Worm (Caenorhabditis elegans) whole organism, L4 larva: ENCODE measurements around the gene C28D4.5.

Source experiments
- F10B5.3 ChIP-seq: sonication (generic microtip); optimal IDR thresholded peaks from 2 replicates; lab custom pipeline; 2016; ENCODE audit warnings: mild to moderate bottlenecking, missing genetic modification characterization, missing compliant biosample characterization
- F26F4.8 ChIP-seq: fragments of 200-800 bp; sonication (Bioruptor generic); conservative IDR thresholded peaks from 2 replicates; pipeline ENCODE4 v1.3.6; 2022; ENCODE audit warnings: missing genetic modification characterization, missing compliant biosample characterization
- F37D6.2 ChIP-seq: sonication (generic microtip); optimal IDR thresholded peaks from 2 replicates; lab custom pipeline; 2016; ENCODE audit warnings: mild to moderate bottlenecking, missing genetic modification characterization, missing compliant biosample characterization
- R02D3.7 ChIP-seq: fragments of 150-350 bp; sonication (generic microtip); optimal IDR thresholded peaks from 3 replicates; lab custom pipeline; 2014; ENCODE audit warnings: missing biosample characterization, missing genetic modification characterization
- T20F7.1 ChIP-seq: fragments of 200-800 bp; sonication (Bioruptor generic); optimal IDR thresholded peaks from 2 replicates; lab custom pipeline; 2018; ENCODE audit warnings: mild to moderate bottlenecking, missing genetic modification characterization, missing compliant biosample characterization
- T26A8.4 ChIP-seq: fragments of 200-800 bp; sonication (Bioruptor generic); IDR thresholded peaks from 2 replicates; pipeline ENCODE4 v1.3.6; 2022; ENCODE audit warnings: missing genetic modification characterization, missing compliant biosample characterization
- Y5F2A.4 ChIP-seq: fragments of 200-800 bp; sonication (Bioruptor generic); optimal IDR thresholded peaks from 2 replicates; lab custom pipeline; 2018; ENCODE audit warnings: mild to moderate bottlenecking, missing genetic modification characterization, missing compliant biosample characterization
- Y75B8A.6 ChIP-seq: fragments of 200-800 bp; sonication (Bioruptor generic); IDR thresholded peaks from 2 replicates; pipeline ENCODE4 v1.3.6; 2022; ENCODE audit warnings: missing genetic modification reagents, missing genetic modification characterization, missing compliant biosample characterization
- ZK337.2 ChIP-seq: fragments of 200-800 bp; sonication (Bioruptor generic); IDR thresholded peaks from 2 replicates; pipeline ENCODE4 v1.3.6; 2022; ENCODE audit warnings: missing genetic modification reagents, missing genetic modification characterization, missing compliant biosample characterization
- aly-2 ChIP-seq: sonication (generic microtip); optimal IDR thresholded peaks from 2 replicates; lab custom pipeline; 2018; ENCODE audit warnings: missing biosample characterization, missing genetic modification characterization
- ama-1 ChIP-seq: fragments of 150-350 bp; optimal IDR thresholded peaks from 2 replicates; lab custom pipeline; 2014; ENCODE audit warnings: inconsistent platforms, mixed read lengths
- cey-2 ChIP-seq: sonication (generic microtip); optimal IDR thresholded peaks from 3 replicates; lab custom pipeline; 2017; ENCODE audit warnings: missing genetic modification characterization, mild to moderate bottlenecking, missing compliant biosample characterization, antibody characterized with exemption, borderline replicate concordance; ENCODE audit not compliant: insufficient read depth
- daf-16 ChIP-seq, 3 experiments: sonication (generic microtip); optimal IDR thresholded peaks; 2 replicates each; lab custom pipeline; 2016 to 2017; ENCODE audit warnings: missing genetic modification characterization in 3 of 3, missing genetic modification reagents in 3 of 3, mild to moderate bottlenecking in 2 of 3, missing compliant biosample characterization in 2 of 3, missing biosample characterization in 1 of 3, moderate library complexity in 1 of 3
- daf-8 ChIP-seq: fragments of 200-800 bp; sonication (Bioruptor generic); IDR thresholded peaks from 2 replicates; pipeline ENCODE4 v1.3.6; 2022; ENCODE audit warnings: missing genetic modification characterization, missing compliant biosample characterization
- dmd-6 ChIP-seq: fragments of 200-800 bp; sonication (Bioruptor generic); IDR thresholded peaks from 2 replicates; pipeline ENCODE4 v1.3.6; 2022; ENCODE audit warnings: missing genetic modification reagents, missing genetic modification characterization, missing compliant biosample characterization
- egl-27 ChIP-seq: sonication (generic microtip); optimal IDR thresholded peaks from 3 replicates; lab custom pipeline; 2017; ENCODE audit warnings: missing biosample characterization, missing genetic modification reagents, missing genetic modification characterization
- hlh-11 ChIP-seq: fragments of 200-800 bp; sonication (Bioruptor generic); optimal IDR thresholded peaks from 2 replicates; lab custom pipeline; 2018; ENCODE audit warnings: mild to moderate bottlenecking, missing genetic modification characterization, missing compliant biosample characterization
- lin-1 ChIP-seq: fragments of 200-800 bp; sonication (Bioruptor generic); IDR thresholded peaks from 2 replicates; pipeline ENCODE4 v1.3.6; 2022; ENCODE audit warnings: missing genetic modification reagents, missing genetic modification characterization, missing compliant biosample characterization
- lin-38 ChIP-seq: fragments of 200-800 bp; sonication (Bioruptor generic); IDR thresholded peaks from 2 replicates; pipeline ENCODE4 v1.3.6; 2022; ENCODE audit warnings: missing genetic modification reagents, missing genetic modification characterization, missing compliant biosample characterization
- lin-39 ChIP-seq: fragments of 150-350 bp; optimal IDR thresholded peaks from 2 replicates; lab custom pipeline; 2014; ENCODE audit warnings: missing biosample characterization, missing genetic modification reagents, missing genetic modification characterization
- lsy-2 ChIP-seq, 2 experiments: fragments of 150-350 bp in 1 of 2; sonication (generic microtip) in 1 of 2; optimal IDR thresholded peaks; 2 replicates each; lab custom pipeline; 2014 to 2017; ENCODE audit warnings: missing biosample characterization in 2 of 2, missing genetic modification characterization in 2 of 2
- mdl-1 ChIP-seq, 2 experiments: fragments of 150-350 bp in 1 of 2; sonication (generic microtip) in 1 of 2; optimal IDR thresholded peaks; 2 replicates each; lab custom pipeline; 2014 to 2017; ENCODE audit warnings: missing biosample characterization in 2 of 2, missing genetic modification characterization in 2 of 2
- mep-1 ChIP-seq: fragments of 150-350 bp; sonication (generic microtip); optimal IDR thresholded peaks from 3 replicates; lab custom pipeline; 2014; ENCODE audit warnings: missing biosample characterization, missing genetic modification characterization
- mxl-2 ChIP-seq: fragments of 200-800 bp; sonication (Bioruptor generic); conservative IDR thresholded peaks from 2 replicates; pipeline ENCODE4 v1.3.6; 2022; ENCODE audit warnings: missing genetic modification reagents, missing genetic modification characterization, missing compliant biosample characterization
- nhr-102 ChIP-seq: sonication (generic microtip); optimal IDR thresholded peaks from 2 replicates; lab custom pipeline; 2016; ENCODE audit warnings: mild to moderate bottlenecking, missing genetic modification characterization, moderate library complexity, missing compliant biosample characterization
- nhr-11 ChIP-seq: fragments of 150-350 bp; optimal IDR thresholded peaks from 2 replicates; lab custom pipeline; 2014; ENCODE audit warnings: missing biosample characterization, missing genetic modification characterization
- nhr-28 ChIP-seq: fragments of 150-350 bp; optimal IDR thresholded peaks from 2 replicates; lab custom pipeline; 2014; ENCODE audit warnings: missing biosample characterization, missing genetic modification characterization
- nhr-42 ChIP-seq: fragments of 200-800 bp; sonication (Bioruptor generic); IDR thresholded peaks from 2 replicates; pipeline ENCODE4 v1.3.6; 2022; ENCODE audit warnings: missing genetic modification characterization, missing compliant biosample characterization
- nhr-6 ChIP-seq: fragments of 150-350 bp; optimal IDR thresholded peaks from 2 replicates; lab custom pipeline; 2014; ENCODE audit warnings: missing biosample characterization, missing genetic modification characterization
- nhr-77 ChIP-seq: fragments of 150-350 bp; optimal IDR thresholded peaks from 2 replicates; lab custom pipeline; 2014; ENCODE audit warnings: missing biosample characterization, missing genetic modification characterization
- pha-4 ChIP-seq, 2 experiments: fragments of 150-350 bp in 1 of 2; fragments of 200-800 bp in 1 of 2; sonication (Bioruptor generic) in 1 of 2; IDR thresholded peaks in 1 of 2; optimal IDR thresholded peaks in 1 of 2; 2 replicates each; pipeline versions ENCODE4 v1.3.6 to Lab custom; 2014 to 2022; ENCODE audit warnings: missing genetic modification characterization in 2 of 2, missing genetic modification reagents in 2 of 2, missing biosample characterization in 1 of 2, missing compliant biosample characterization in 1 of 2
- pqm-1 ChIP-seq: sonication (generic microtip); optimal IDR thresholded peaks from 2 replicates; lab custom pipeline; 2017; ENCODE audit warnings: missing biosample characterization, missing genetic modification characterization
- rbr-2 ChIP-seq: sonication (generic microtip); optimal IDR thresholded peaks from 2 replicates; lab custom pipeline; 2016; ENCODE audit warnings: missing genotype, missing genetic modification characterization, missing compliant biosample characterization
- sdz-12 ChIP-seq: fragments of 200-800 bp; sonication (Bioruptor generic); optimal IDR thresholded peaks from 2 replicates; lab custom pipeline; 2018; ENCODE audit warnings: mild to moderate bottlenecking, missing genetic modification characterization, missing compliant biosample characterization
- set-16 ChIP-seq: fragments of 200-800 bp; sonication (Bioruptor generic); IDR thresholded peaks from 2 replicates; pipeline ENCODE4 v1.3.6; 2022; ENCODE audit warnings: missing genetic modification reagents, missing genetic modification characterization, missing compliant biosample characterization
- snpc-4 ChIP-seq: fragments of 150-350 bp; optimal IDR thresholded peaks from 2 replicates; lab custom pipeline; 2014; ENCODE audit warnings: missing biosample characterization, missing genetic modification characterization
- spr-1 ChIP-seq: sonication (generic microtip); optimal IDR thresholded peaks from 2 replicates; lab custom pipeline; 2016; ENCODE audit warnings: mild to moderate bottlenecking, missing genetic modification characterization, missing compliant biosample characterization
- tag-97 ChIP-seq: fragments of 200-800 bp; sonication (Bioruptor generic); IDR thresholded peaks from 2 replicates; pipeline ENCODE4 v1.3.6; 2022; ENCODE audit warnings: missing genetic modification characterization, missing compliant biosample characterization
- vab-7 ChIP-seq: fragments of 200-800 bp; sonication (Bioruptor generic); IDR thresholded peaks from 2 replicates; pipeline ENCODE4 v1.3.6; 2022; ENCODE audit warnings: missing genetic modification reagents, missing genetic modification characterization, missing compliant biosample characterization
- ztf-11 ChIP-seq: fragments of 150-350 bp; optimal IDR thresholded peaks from 2 replicates; lab custom pipeline; 2014; ENCODE audit warnings: missing biosample characterization, missing genetic modification characterization

The C28D4.5 gene

ce11 chrIV:9735750-9736149 is 10.9 kb downstream of the C28D4.5 start (continued):
- TF ChIP-seq daf-8 (no peak), R02D3.7 (tag; lab: Kevin White, UChicago) (no peak), aly-2 (no peak), snpc-4 (tag; lab: Kevin White, UChicago) (no peak), vab-7 (GFP tag; lab: Robert Waterston, UW) (no peak), lsy-2 (tag; optimal IDR thresholded peaks at IDR 0.05; lab: Kevin White, UChicago) (peak in 1 of 2 experiments; percentile 72), T26A8.4 (GFP tag; lab: Robert Waterston, UW) (no peak), F37D6.2 (tag; lab: Kevin White, UChicago) (no peak), ZK337.2 (GFP tag; lab: Robert Waterston, UW) (no peak), T20F7.1 (no peak), nhr-102 (tag; lab: Kevin White, UChicago) (no peak), mdl-1 (tag; optimal IDR thresholded peaks at IDR 0.05; lab: Kevin White, UChicago) (no peak), set-16 (no peak), lin-38 (GFP tag; lab: Robert Waterston, UW) (no peak), tag-97 (GFP tag; lab: Robert Waterston, UW) (no peak), ama-1 (lab: Kevin White, UChicago) (no peak), ztf-11 (tag; lab: Kevin White, UChicago) (no peak), Y5F2A.4 (GFP tag; lab: Kevin White, UChicago) (no peak), sdz-12 (GFP tag; lab: Kevin White, UChicago) (no peak), nhr-11 (tag; lab: Kevin White, UChicago) (peak; percentile 25), cey-2 (tag; lab: Kevin White, UChicago) (no peak), mep-1 (tag; lab: Kevin White, UChicago) (peak; percentile 17), dmd-6 (GFP tag; lab: Robert Waterston, UW) (peak; percentile 57; the same call in 1 of the 2 replicates), nhr-6 (tag; lab: Kevin White, UChicago) (no peak), pha-4 (GFP tag; IDR thresholded peaks at IDR 0.05; lab: Robert Waterston, UW) (no peak), pha-4 (tag; optimal IDR thresholded peaks at IDR 0.05; lab: Kevin White, UChicago) (no peak), spr-1 (tag; lab: Kevin White, UChicago) (no peak), mxl-2 (GFP tag; lab: Robert Waterston, UW) (no peak), hlh-11 (tag; lab: Kevin White, UChicago) (peak; percentile 69), lin-1 (GFP tag; lab: Robert Waterston, UW) (no peak), egl-27 (tag; lab: Kevin White, UChicago) (no peak), nhr-28 (tag; lab: Kevin White, UChicago) (peak; percentile 72), daf-16 (GFP tag; optimal IDR thresholded peaks at IDR 0.05; lab: Kevin White, UChicago) (peak in 1 of 2 experiments; percentile 69), daf-16 (tag; optimal IDR thresholded peaks at IDR 0.05; lab: Kevin White, UChicago) (peak; percentile 97), pqm-1 (tag; lab: Kevin White, UChicago) (peak; percentile 52), F26F4.8 (GFP tag; lab: Robert Waterston, UW) (no peak), lin-39 (tag; lab: Kevin White, UChicago) (no peak), nhr-42 (GFP tag; lab: Robert Waterston, UW) (no peak), F10B5.3 (tag; lab: Kevin White, UChicago) (no peak), nhr-77 (tag; lab: Kevin White, UChicago) (peak; percentile 13), rbr-2 (tag; lab: Kevin White, UChicago) (no peak)

ce11 chrIV:9734861-9735260 is 11.8 kb downstream of the C28D4.5 start:
- no peak for TF ChIP-seq Y75B8A.6 (GFP tag; lab: Robert Waterston, UW)
- peak; percentile 1 for TF ChIP-seq hlh-11 (tag; lab: Kevin White, UChicago)
